Fruit fly (Drosophila melanogaster) whole organism, wandering third instar larva: ENCODE results near the gene AdamTS-B.

Source experiments
- h ChIP-seq: fragments of 200-800 bp; sonication (Bioruptor generic); optimal IDR thresholded peaks from 3 replicates; lab custom pipeline; 2016; ENCODE audit warnings: missing biosample characterization, mild to moderate bottlenecking, missing genetic modification characterization
- woc ChIP-seq: sonication (Bioruptor generic); optimal IDR thresholded peaks from 2 replicates; lab custom pipeline; 2016; ENCODE audit warnings: missing biosample characterization, mild to moderate bottlenecking, missing genetic modification characterization

DNA sequence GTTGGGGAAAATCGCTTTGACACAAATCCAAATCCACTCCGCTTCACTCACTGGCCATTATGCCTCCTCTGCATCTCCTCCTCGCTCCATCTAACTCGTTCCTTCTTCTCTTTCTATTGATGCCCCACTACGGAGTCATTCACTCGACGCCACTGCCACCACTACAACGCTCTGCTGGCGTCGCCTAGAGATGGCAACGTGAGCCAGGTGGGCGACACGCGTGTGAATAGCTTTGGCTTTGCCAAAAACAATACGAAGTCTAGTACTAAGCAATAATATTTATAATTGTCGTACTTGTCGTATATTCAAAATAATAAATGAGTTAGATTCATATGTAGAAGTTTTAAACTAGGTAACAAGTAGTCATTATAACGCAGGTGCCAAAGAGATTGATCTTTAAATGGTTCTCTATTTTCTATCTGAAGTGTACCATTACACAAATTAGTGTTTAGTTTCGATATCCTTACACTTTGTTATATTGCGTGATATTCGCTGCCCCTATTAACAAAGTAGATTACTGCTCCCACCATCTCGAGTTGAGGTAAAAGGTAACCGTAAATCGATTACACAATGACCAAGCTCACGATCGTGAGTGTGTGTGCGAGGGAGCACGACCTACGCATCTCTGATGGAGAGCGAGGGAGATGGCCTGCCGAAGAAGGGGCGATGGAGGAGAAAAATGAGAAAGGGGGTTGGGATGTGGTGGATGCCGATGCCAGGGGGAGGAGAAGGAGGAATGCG, 46.8 kb downstream of the AdamTS-B start:
- peak; percentile 23 for TF ChIP-seq h
- peak; percentile 74 for TF ChIP-seq woc
